Worm (Caenorhabditis elegans) whole organism, mixed stage, embryonic: ENCODE data around the gene C44H9.7.

Experiments
- M03D4.4 ChIP-seq: sonication (generic microtip); optimal IDR thresholded peaks from 2 replicates; lab custom pipeline; 2017; ENCODE audit warnings: mild to moderate bottlenecking, missing genetic modification characterization, missing compliant biosample characterization
- bed-3 ChIP-seq: fragments of 200-800 bp; sonication (Bioruptor generic); optimal IDR thresholded peaks from 3 replicates; lab custom pipeline; 2018; ENCODE audit warnings: mild to moderate bottlenecking, missing genetic modification characterization, moderate library complexity, missing compliant biosample characterization
- ceh-39 ChIP-seq: fragments of 150-350 bp; optimal IDR thresholded peaks from 2 replicates; lab custom pipeline; 2014; ENCODE audit warnings: missing biosample characterization, missing genetic modification characterization
- ceh-43 ChIP-seq: fragments of 200-800 bp; sonication (Bioruptor generic); optimal IDR thresholded peaks from 2 replicates; lab custom pipeline; 2018; ENCODE audit warnings: mild to moderate bottlenecking, missing genetic modification characterization, moderate library complexity, missing compliant biosample characterization
- ceh-83 ChIP-seq: fragments of 200-800 bp; sonication (Bioruptor generic); optimal IDR thresholded peaks from 2 replicates; lab custom pipeline; 2018; ENCODE audit warnings: mild to moderate bottlenecking, missing genetic modification characterization, missing compliant biosample characterization
- ces-1 ChIP-seq: fragments of 150-350 bp; optimal IDR thresholded peaks from 2 replicates; lab custom pipeline; 2014; ENCODE audit warnings: missing biosample characterization, missing genetic modification reagents, missing genetic modification characterization
- cnd-1 ChIP-seq: fragments of 200-800 bp; sonication (Bioruptor generic); optimal IDR thresholded peaks from 2 replicates; lab custom pipeline; 2018; ENCODE audit warnings: mild to moderate bottlenecking, missing genetic modification characterization, missing compliant biosample characterization
- drap-1 ChIP-seq: fragments of 200-800 bp; sonication (Bioruptor generic); optimal IDR thresholded peaks from 3 replicates; lab custom pipeline; 2018; ENCODE audit warnings: mild to moderate bottlenecking, missing genetic modification characterization, missing compliant biosample characterization
- elt-1 ChIP-seq: sonication (generic microtip); optimal IDR thresholded peaks from 2 replicates; lab custom pipeline; 2017; ENCODE audit warnings: missing genetic modification characterization, mild to moderate bottlenecking, missing compliant biosample characterization, antibody characterized with exemption, moderate library complexity, borderline replicate concordance; ENCODE audit not compliant: insufficient read depth
- elt-3 ChIP-seq: fragments of 150-350 bp; optimal IDR thresholded peaks from 2 replicates; lab custom pipeline; 2014; ENCODE audit warnings: missing biosample characterization, missing genetic modification characterization
- flh-1 ChIP-seq: fragments of 200-800 bp; sonication (Bioruptor generic); optimal IDR thresholded peaks from 2 replicates; lab custom pipeline; 2018; ENCODE audit warnings: mild to moderate bottlenecking, missing genetic modification characterization, moderate library complexity, missing compliant biosample characterization
- ham-2 ChIP-seq: fragments of 200-800 bp; sonication (Bioruptor generic); optimal IDR thresholded peaks from 2 replicates; lab custom pipeline; 2018; ENCODE audit warnings: mild to moderate bottlenecking, missing genetic modification characterization, missing compliant biosample characterization
- hlh-1 ChIP-seq: fragments of 150-350 bp; optimal IDR thresholded peaks from 2 replicates; lab custom pipeline; 2014; ENCODE audit warnings: missing biosample characterization, missing genetic modification reagents, missing genetic modification characterization
- lin-13 ChIP-seq: fragments of 150-350 bp; optimal IDR thresholded peaks from 2 replicates; lab custom pipeline; 2014; ENCODE audit warnings: missing biosample characterization, missing genetic modification characterization
- lin-32 ChIP-seq: fragments of 200-800 bp; sonication (Bioruptor generic); optimal IDR thresholded peaks from 2 replicates; lab custom pipeline; 2018; ENCODE audit warnings: mild to moderate bottlenecking, missing genetic modification characterization, missing compliant biosample characterization
- lsy-2 ChIP-seq: fragments of 150-350 bp; optimal IDR thresholded peaks from 2 replicates; lab custom pipeline; 2014; ENCODE audit warnings: missing biosample characterization, missing genetic modification characterization
- mab-5 ChIP-seq: fragments of 150-350 bp; optimal IDR thresholded peaks from 2 replicates; lab custom pipeline; 2014; ENCODE audit warnings: missing biosample characterization, missing genetic modification characterization
- mep-1 ChIP-seq: fragments of 150-350 bp; optimal IDR thresholded peaks from 2 replicates; lab custom pipeline; 2017; ENCODE audit warnings: missing biosample characterization, missing genetic modification reagents, missing genetic modification characterization, inconsistent platforms
- mls-2 ChIP-seq: sonication (generic microtip); optimal IDR thresholded peaks from 2 replicates; lab custom pipeline; 2016; ENCODE audit warnings: mild to moderate bottlenecking, missing genetic modification characterization, moderate library complexity, missing compliant biosample characterization
- nhr-12 ChIP-seq: fragments of 150-350 bp; optimal IDR thresholded peaks from 2 replicates; lab custom pipeline; 2014; ENCODE audit warnings: missing biosample characterization, missing genetic modification characterization
- nhr-237 ChIP-seq: fragments of 150-350 bp; optimal IDR thresholded peaks from 2 replicates; lab custom pipeline; 2014; ENCODE audit warnings: missing biosample characterization, missing genetic modification characterization
- nhr-28 ChIP-seq: fragments of 150-350 bp; optimal IDR thresholded peaks from 2 replicates; lab custom pipeline; 2014; ENCODE audit warnings: missing biosample characterization, missing genetic modification characterization
- pha-4 ChIP-seq: fragments of 150-350 bp; optimal IDR thresholded peaks from 2 replicates; lab custom pipeline; 2018; ENCODE audit warnings: missing biosample characterization, missing genetic modification reagents, missing genetic modification characterization
- snpc-4 ChIP-seq: fragments of 150-350 bp; optimal IDR thresholded peaks from 2 replicates; lab custom pipeline; 2014; ENCODE audit warnings: missing biosample characterization, missing genetic modification characterization
- sptf-1 ChIP-seq: sonication (generic microtip); optimal IDR thresholded peaks from 2 replicates; lab custom pipeline; 2017; ENCODE audit warnings: mild to moderate bottlenecking, missing genetic modification characterization, moderate library complexity, missing compliant biosample characterization
- tbx-8 ChIP-seq: fragments of 200-800 bp; sonication (Bioruptor generic); optimal IDR thresholded peaks from 2 replicates; lab custom pipeline; 2018; ENCODE audit warnings: mild to moderate bottlenecking, missing genetic modification characterization, moderate library complexity, missing compliant biosample characterization
- unc-120 ChIP-seq: sonication (generic microtip); optimal IDR thresholded peaks from 2 replicates; lab custom pipeline; 2017; ENCODE audit warnings: missing genetic modification characterization, missing compliant biosample characterization; ENCODE audit not compliant: poor library complexity, severe bottlenecking
- unc-39 ChIP-seq: fragments of 150-350 bp; optimal IDR thresholded peaks from 2 replicates; lab custom pipeline; 2014; ENCODE audit warnings: missing biosample characterization, missing genetic modification characterization
- unc-62 ChIP-seq: fragments of 150-350 bp; optimal IDR thresholded peaks from 2 replicates; lab custom pipeline; 2014; ENCODE audit warnings: missing biosample characterization, missing genetic modification reagents, missing genetic modification characterization
- zip-8 ChIP-seq: fragments of 150-350 bp; optimal IDR thresholded peaks from 2 replicates; lab custom pipeline; 2014; ENCODE audit warnings: missing biosample characterization, missing genetic modification characterization
- ztf-11 ChIP-seq: fragments of 150-350 bp; optimal IDR thresholded peaks from 2 replicates; lab custom pipeline; 2014; ENCODE audit warnings: missing biosample characterization, missing genetic modification characterization

The C44H9.7 gene

DNA sequence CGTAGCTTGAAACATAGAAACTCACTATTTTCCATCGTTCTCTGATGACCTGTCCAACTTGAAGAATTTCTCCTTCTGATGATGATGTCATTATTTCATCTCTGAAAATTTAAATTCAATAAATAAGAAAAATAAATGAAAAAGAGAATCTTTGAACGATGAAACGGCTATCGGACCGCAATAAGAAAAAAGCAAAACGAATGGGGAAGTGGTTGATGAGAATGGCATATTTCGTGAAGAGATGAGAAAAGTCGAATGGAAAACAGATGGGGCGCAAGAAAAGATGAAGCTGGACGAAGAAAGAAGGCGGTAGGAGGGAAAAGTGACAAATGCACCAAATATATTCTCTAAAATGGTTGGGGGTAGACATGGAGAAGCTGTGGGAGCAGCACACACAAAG is 41.1 kb upstream of the C44H9.7 start, which contains the start of gene ttbk-7:
ttbk-7 (minus strand) TSS at position 101 of the 400 bp plus-strand sequence.
- TF ChIP-seq mab-5 (no peak), unc-39 (no peak), drap-1 (GFP tag; lab: Kevin White, UChicago) (no peak), mep-1 (tag; lab: Kevin White, UChicago) (no peak), pha-4 (tag; lab: Kevin White, UChicago) (no peak), M03D4.4 (tag; lab: Kevin White, UChicago) (no peak), nhr-28 (tag; lab: Kevin White, UChicago) (no peak), snpc-4 (no peak), nhr-12 (tag; lab: Kevin White, UChicago) (no peak), elt-1 (tag; lab: Kevin White, UChicago) (no peak), unc-62 (GFP tag; lab: Kevin White, UChicago) (no peak), bed-3 (GFP tag; lab: Kevin White, UChicago) (no peak), nhr-237 (no peak), flh-1 (GFP tag; lab: Kevin White, UChicago) (no peak), lsy-2 (no peak)

DNA sequence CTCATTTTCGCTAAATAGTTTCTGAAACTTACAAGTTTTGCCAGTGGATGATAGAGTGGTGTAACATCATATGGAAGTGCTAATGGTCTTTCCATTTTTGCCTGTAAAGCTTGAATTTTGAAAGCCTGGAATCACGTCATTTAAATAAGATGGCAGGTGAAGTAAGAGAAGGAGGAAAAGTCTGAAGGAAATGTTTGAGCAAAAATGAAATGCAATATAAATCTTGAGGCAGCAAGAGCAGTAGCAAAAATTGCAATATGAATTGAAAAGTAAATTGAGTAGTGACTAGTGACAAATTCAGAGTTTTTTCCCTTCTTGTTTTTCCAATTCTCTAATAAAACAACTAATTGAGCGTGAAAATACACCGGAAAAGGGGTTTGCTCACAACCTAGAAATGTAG is 31.2 kb upstream of the C44H9.7 start, which contains the start of gene glb-24:
glb-24 (minus strand) TSS at position 101 of the 400 bp plus-strand sequence.
- TF ChIP-seq ces-1 (GFP tag; lab: Kevin White, UChicago) (no peak), ceh-39 (tag; lab: Kevin White, UChicago) (no peak), snpc-4 (no peak), ceh-83 (GFP tag; lab: Kevin White, UChicago) (no peak), hlh-1 (tag; lab: Kevin White, UChicago) (no peak), drap-1 (GFP tag; lab: Kevin White, UChicago) (no peak), lin-32 (no peak), lsy-2 (no peak), mep-1 (tag; lab: Kevin White, UChicago) (no peak), cnd-1 (tag; lab: Kevin White, UChicago) (no peak), lin-13 (tag; lab: Kevin White, UChicago) (no peak), elt-1 (tag; lab: Kevin White, UChicago) (no peak), elt-3 (tag; lab: Kevin White, UChicago) (no peak), nhr-28 (tag; lab: Kevin White, UChicago) (no peak), unc-120 (tag; lab: Kevin White, UChicago) (no peak), mls-2 (no peak), unc-62 (GFP tag; lab: Kevin White, UChicago) (no peak), ceh-43 (GFP tag; lab: Kevin White, UChicago) (no peak)

DNA sequence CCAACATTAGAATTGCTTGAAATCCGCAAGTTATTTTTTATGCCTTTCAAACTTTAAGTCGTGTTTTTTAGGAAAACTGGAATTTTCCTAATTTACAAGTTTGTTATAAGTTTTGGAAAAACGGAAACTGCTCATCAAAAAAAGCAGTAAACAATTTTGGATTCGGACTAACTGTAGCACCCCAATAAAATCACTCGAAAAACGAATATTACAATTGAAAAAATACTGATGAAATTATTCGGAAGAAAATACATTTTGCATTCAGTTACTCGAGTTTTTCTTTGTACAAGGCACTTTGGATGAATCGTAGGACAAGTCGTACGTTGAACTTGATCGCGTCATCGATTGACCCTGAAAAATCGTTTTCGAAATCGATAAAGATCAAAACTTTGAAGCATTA is 27.7 kb upstream of the C44H9.7 start:
- TF ChIP-seq sptf-1 (tag; lab: Kevin White, UChicago): no peak
- TF ChIP-seq unc-62 (GFP tag; lab: Kevin White, UChicago): no peak
- no peak for TF ChIP-seq ceh-39 (tag; lab: Kevin White, UChicago)
- no peak for TF ChIP-seq bed-3 (GFP tag; lab: Kevin White, UChicago)
- no peak for TF ChIP-seq unc-39
- TF ChIP-seq lin-32: no peak
- no peak for TF ChIP-seq ces-1 (GFP tag; lab: Kevin White, UChicago)
- TF ChIP-seq elt-1 (tag; lab: Kevin White, UChicago): no peak
- TF ChIP-seq, all 35 proteins: peak for 0

DNA sequence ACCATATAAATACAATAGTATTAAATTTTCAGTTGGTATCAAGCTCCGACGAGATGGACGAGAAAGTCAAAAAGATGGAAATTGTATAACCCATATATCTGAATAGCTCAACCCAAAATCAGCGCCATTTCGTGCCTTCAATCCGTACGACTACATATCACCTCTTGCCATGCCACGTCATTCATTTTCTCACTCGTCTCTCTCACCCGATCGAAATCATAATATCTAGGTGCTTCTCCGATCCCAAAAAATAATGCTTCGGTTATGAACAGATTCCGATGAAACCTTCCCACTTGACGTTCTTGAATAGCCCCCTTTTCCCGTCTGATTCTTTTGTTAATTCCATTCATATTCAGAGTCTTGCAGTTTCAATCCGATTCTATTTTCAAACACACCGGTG is 26.7 kb upstream of the C44H9.7 start:
- TF ChIP-seq ham-2: no peak
- TF ChIP-seq ceh-43 (GFP tag; lab: Kevin White, UChicago): no peak
- no peak for TF ChIP-seq unc-120 (tag; lab: Kevin White, UChicago)
- TF ChIP-seq sptf-1 (tag; lab: Kevin White, UChicago): no peak
- TF ChIP-seq mls-2: no peak
- TF ChIP-seq ztf-11 (tag; lab: Kevin White, UChicago): no peak
- TF ChIP-seq zip-8: no peak
- TF ChIP-seq mab-5: no peak
- no peak for TF ChIP-seq tbx-8
- TF ChIP-seq, all 35 proteins: peak for 0

DNA sequence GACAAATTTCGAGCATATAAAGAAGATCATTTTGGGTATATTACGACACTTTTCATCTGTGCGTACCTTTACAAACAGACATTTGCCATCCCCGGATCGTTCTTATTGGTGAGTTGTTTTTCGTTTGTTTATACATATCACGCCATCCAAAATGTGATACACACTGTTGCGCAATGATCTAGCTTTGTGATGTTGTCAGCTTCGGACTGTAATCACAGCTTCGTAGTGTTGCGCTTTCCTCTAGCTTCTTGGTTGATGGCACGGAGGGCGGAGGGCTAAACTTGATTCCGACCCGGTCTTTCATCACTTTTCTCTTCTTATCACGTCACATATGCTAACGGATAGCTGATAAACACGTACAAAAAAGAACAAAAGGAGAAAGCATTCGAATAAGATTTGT is 24.7 kb upstream of the C44H9.7 start:
- TF ChIP-seq pha-4 (tag; lab: Kevin White, UChicago) (no peak), zip-8 (peak; percentile 79)
